Fruit fly (Drosophila melanogaster): ENCODE data around the gene heix.
A peak's percentile ranks its signal among the peaks of the same experiment; 100 is the strongest.

Gene heix

dm6 chr2L:16276820-16277219 is 22.8 kb downstream of the heix start:
- TF ChIP-seq CG3032 (tag; optimal IDR thresholded peaks at IDR 0.05) (no peak), fkh (GFP tag; optimal IDR thresholded peaks at IDR 0.05) (peak; percentile 38), dsx (GFP tag; optimal IDR thresholded peaks at IDR 0.05; ENCODE audit: poor library complexity, severe bottlenecking) (peak; percentile 70), CG9139 (GFP tag; optimal IDR thresholded peaks at IDR 0.05) (no peak), Met (GFP tag; optimal IDR thresholded peaks at IDR 0.05) (no peak), acj6 (GFP tag; optimal IDR thresholded peaks at IDR 0.05) (no peak), eg (GFP tag; IDR thresholded peaks at IDR 0.05) (no peak), Sox14 (GFP tag; optimal IDR thresholded peaks at IDR 0.05) (no peak), salr (GFP tag; optimal IDR thresholded peaks at IDR 0.05) (no peak), spab (GFP tag; optimal IDR thresholded peaks at IDR 0.05) (no peak), CG11762 (GFP tag; optimal IDR thresholded peaks at IDR 0.05; ENCODE audit: insufficient read depth) (no peak)

- TF ChIP-seq topi (GFP tag; optimal IDR thresholded peaks at IDR 0.05) (peak; percentile 52), salr (GFP tag; optimal IDR thresholded peaks at IDR 0.05) (peak in 1 of 2 experiments; percentile 2), Gug (GFP tag; IDR thresholded peaks at IDR 0.05) (peak; percentile 51; the same call in 1 of the 2 replicates), fd85E (GFP tag; optimal IDR thresholded peaks at IDR 0.05) (no peak), CG11294 (GFP tag; IDR thresholded peaks at IDR 0.05) (peak; percentile 59), CG3032 (tag; optimal IDR thresholded peaks at IDR 0.05) (peak; percentile 15), vri (GFP tag; optimal IDR thresholded peaks at IDR 0.05) (no peak), CG32006 (GFP tag; optimal IDR thresholded peaks at IDR 0.05) (peak; percentile 89), CG34406 (GFP tag; optimal IDR thresholded peaks at IDR 0.05) (peak; percentile 39), CG10631 (GFP tag; optimal IDR thresholded peaks at IDR 0.05) (peak; percentile 50), Blimp-1 (GFP tag; optimal IDR thresholded peaks at IDR 0.05) (no peak), Sox14 (GFP tag; optimal IDR thresholded peaks at IDR 0.05) (peak; percentile 23), CG16779 (tag; optimal IDR thresholded peaks at IDR 0.05) (peak; percentile 36), CG11762 (GFP tag; optimal IDR thresholded peaks at IDR 0.05; ENCODE audit: insufficient read depth) (peak; percentile 14), CG7368 (GFP tag; optimal IDR thresholded peaks at IDR 0.05) (no peak), ss (GFP tag; optimal IDR thresholded peaks at IDR 0.05) (no peak), CG8119 (GFP tag; IDR thresholded peaks at IDR 0.05) (peak; percentile 81; the same call in 2 of the 3 replicates), eg (GFP tag; IDR thresholded peaks at IDR 0.05) (peak; percentile 83), pdm3 (GFP tag; optimal IDR thresholded peaks at IDR 0.05) (peak; percentile 48), dsx (GFP tag; optimal IDR thresholded peaks at IDR 0.05; ENCODE audit: poor library complexity, severe bottlenecking) (peak; percentile 31), Met (GFP tag; optimal IDR thresholded peaks at IDR 0.05) (peak; percentile 47), Sox15 (GFP tag; optimal IDR thresholded peaks at IDR 0.05) (no peak), CG31627 (GFP tag; optimal IDR thresholded peaks at IDR 0.05) (peak; percentile 10), acj6 (GFP tag; optimal IDR thresholded peaks at IDR 0.05) (peak; percentile 40), fd59A (GFP tag; optimal IDR thresholded peaks at IDR 0.05) (no peak), Sox102F (GFP tag; optimal IDR thresholded peaks at IDR 0.05) (peak; percentile 49), fkh (GFP tag; optimal IDR thresholded peaks at IDR 0.05) (no peak), spab (GFP tag; optimal IDR thresholded peaks at IDR 0.05) (peak; percentile 23), CG6276 (GFP tag; optimal IDR thresholded peaks at IDR 0.05) (peak; percentile 77), CG11902 (GFP tag; optimal IDR thresholded peaks at IDR 0.05) (no peak), svp (GFP tag) (peak; percentile 80), Eip78C (GFP tag) (peak; percentile 86), Smox (GFP tag; optimal IDR thresholded peaks at IDR 0.05) (no peak), Hr4 (GFP tag; optimal IDR thresholded peaks at IDR 0.05) (peak; percentile 90), Ets96B (tag; optimal IDR thresholded peaks at IDR 0.05) (peak; percentile 62), lz (GFP tag; optimal IDR thresholded peaks at IDR 0.05) (peak; percentile 30), CG6792 (GFP tag; optimal IDR thresholded peaks at IDR 0.05) (no peak), CG8319 (GFP tag; optimal IDR thresholded peaks at IDR 0.05) (no peak), CG1621 (tag; optimal IDR thresholded peaks at IDR 0.05) (peak; percentile 28), CG6163 (GFP tag; IDR thresholded peaks at IDR 0.05) (peak; percentile 83), Eip75B (GFP tag; optimal IDR thresholded peaks at IDR 0.05) (peak; percentile 47), Hr39 (GFP tag; optimal IDR thresholded peaks at IDR 0.05) (peak; percentile 8), OdsH (GFP tag; optimal IDR thresholded peaks at IDR 0.05) (peak; percentile 57), Hr38 (GFP tag; optimal IDR thresholded peaks at IDR 0.05) (no peak), CG10669 (GFP tag; optimal IDR thresholded peaks at IDR 0.05) (peak; percentile 43), net (GFP tag; optimal IDR thresholded peaks at IDR 0.05) (peak; percentile 32), CG9139 (GFP tag; optimal IDR thresholded peaks at IDR 0.05) (no peak), dac (GFP tag; optimal IDR thresholded peaks at IDR 0.05) (peak; percentile 72)
Observed at dm6 chr2L:16275809-16276178, 23.9 kb downstream of the heix start.

All from whole organism, prepupa.